Worm (Caenorhabditis elegans): ENCODE data around the gene Y73B6BL.270.

- TF ChIP-seq nhr-11 (tag; optimal IDR thresholded peaks at IDR 0.05), result no peak
- TF ChIP-seq hmg-11 (tag; optimal IDR thresholded peaks at IDR 0.05), result no peak
- TF ChIP-seq ceh-28 (tag; optimal IDR thresholded peaks at IDR 0.05), result no peak
- TF ChIP-seq lin-39 (tag; optimal IDR thresholded peaks at IDR 0.05), result no peak
These were observed 3.5 kb upstream of the Y73B6BL.270 start, which contains the start of gene Y73B6BL.47 for ce11 chrIV:6361668-6362067.
